Worm (Caenorhabditis elegans) whole organism, L2 larva: ENCODE results near the gene M04B2.2.

Source experiments
- F13H6.1 ChIP-seq: sonication (generic microtip); optimal IDR thresholded peaks from 2 replicates; lab custom pipeline; 2016; ENCODE audit warnings: missing genetic modification characterization, missing compliant biosample characterization
- Y55F3AM.14 ChIP-seq: fragments of 200-800 bp; sonication (Bioruptor generic); optimal IDR thresholded peaks from 2 replicates; lab custom pipeline; 2018; ENCODE audit warnings: mild to moderate bottlenecking, missing genetic modification characterization, missing compliant biosample characterization
- ZK546.5 ChIP-seq: sonication (generic microtip); optimal IDR thresholded peaks from 2 replicates; lab custom pipeline; 2017; ENCODE audit warnings: missing biosample characterization, missing genetic modification characterization
- alr-1 ChIP-seq: fragments of 150-350 bp; optimal IDR thresholded peaks from 2 replicates; lab custom pipeline; 2014; ENCODE audit warnings: missing biosample characterization, missing genetic modification characterization
- ama-1 ChIP-seq: fragments of 150-350 bp; optimal IDR thresholded peaks from 2 replicates; lab custom pipeline; 2018; ENCODE audit warnings: inconsistent platforms
- blmp-1 ChIP-seq: sonication (generic microtip); optimal IDR thresholded peaks from 2 replicates; lab custom pipeline; 2017; ENCODE audit warnings: missing genetic modification characterization, mild to moderate bottlenecking, missing compliant biosample characterization, antibody characterized with exemption, moderate library complexity; ENCODE audit not compliant: insufficient read depth
- ceh-16 ChIP-seq: fragments of 150-350 bp; optimal IDR thresholded peaks from 2 replicates; lab custom pipeline; 2014; ENCODE audit warnings: missing biosample characterization, missing genetic modification characterization
- ceh-82 ChIP-seq: fragments of 150-350 bp; optimal IDR thresholded peaks from 2 replicates; lab custom pipeline; 2014; ENCODE audit warnings: missing biosample characterization, missing genetic modification characterization
- crh-2 ChIP-seq: sonication (generic microtip); optimal IDR thresholded peaks from 2 replicates; lab custom pipeline; 2017; ENCODE audit warnings: missing biosample characterization, missing genetic modification characterization
- dmd-4 ChIP-seq: sonication (generic microtip); optimal IDR thresholded peaks from 2 replicates; lab custom pipeline; 2017; ENCODE audit warnings: missing biosample characterization, missing genetic modification characterization
- egl-27 ChIP-seq: sonication (generic microtip); optimal IDR thresholded peaks from 3 replicates; lab custom pipeline; 2017; ENCODE audit warnings: missing biosample characterization, missing genetic modification reagents, missing genetic modification characterization
- elt-3 ChIP-seq: sonication (generic microtip); optimal IDR thresholded peaks from 2 replicates; lab custom pipeline; 2017; ENCODE audit warnings: missing biosample characterization, missing genetic modification characterization
- lin-11 ChIP-seq: fragments of 150-350 bp; sonication (generic microtip); optimal IDR thresholded peaks from 2 replicates; lab custom pipeline; 2014; ENCODE audit warnings: missing biosample characterization, missing genetic modification characterization, inconsistent platforms, mixed read lengths
- lsy-2 ChIP-seq, 2 experiments: fragments of 150-350 bp in 1 of 2; sonication (generic microtip) in 1 of 2; optimal IDR thresholded peaks; 2 replicates each; lab custom pipeline; 2014 to 2017; ENCODE audit warnings: missing biosample characterization in 2 of 2, missing genetic modification characterization in 2 of 2
- mab-5 ChIP-seq: fragments of 150-350 bp; optimal IDR thresholded peaks from 2 replicates; lab custom pipeline; 2014; ENCODE audit warnings: missing biosample characterization, missing genetic modification characterization
- mbf-1 ChIP-seq: sonication (generic microtip); optimal IDR thresholded peaks from 2 replicates; lab custom pipeline; 2017; ENCODE audit warnings: missing biosample characterization, missing genetic modification characterization
- mdl-1 ChIP-seq, 2 experiments: fragments of 150-350 bp in 1 of 2; sonication (generic microtip) in 1 of 2; optimal IDR thresholded peaks; 2 replicates each; lab custom pipeline; 2017; ENCODE audit warnings: missing biosample characterization in 2 of 2, missing genetic modification characterization in 2 of 2
- nhr-10 ChIP-seq: sonication (generic microtip); optimal IDR thresholded peaks from 2 replicates; lab custom pipeline; 2017; ENCODE audit warnings: missing biosample characterization, missing genetic modification characterization
- nhr-11 ChIP-seq: fragments of 150-350 bp; optimal IDR thresholded peaks from 2 replicates; lab custom pipeline; 2014; ENCODE audit warnings: missing biosample characterization, missing genetic modification characterization
- nhr-12 ChIP-seq: fragments of 150-350 bp; optimal IDR thresholded peaks from 2 replicates; lab custom pipeline; 2014; ENCODE audit warnings: missing biosample characterization, missing genetic modification characterization
- nhr-129 ChIP-seq: fragments of 150-350 bp; optimal IDR thresholded peaks from 2 replicates; lab custom pipeline; 2014; ENCODE audit warnings: missing biosample characterization, missing genetic modification characterization
- nhr-21 ChIP-seq: fragments of 150-350 bp; optimal IDR thresholded peaks from 2 replicates; lab custom pipeline; 2014; ENCODE audit warnings: missing biosample characterization, missing genetic modification characterization
- nhr-23 ChIP-seq: fragments of 150-350 bp; optimal IDR thresholded peaks from 2 replicates; lab custom pipeline; 2014; ENCODE audit warnings: missing biosample characterization, missing genetic modification reagents, missing genetic modification characterization
- nhr-237 ChIP-seq: fragments of 150-350 bp; optimal IDR thresholded peaks from 2 replicates; lab custom pipeline; 2014; ENCODE audit warnings: missing biosample characterization, missing genetic modification characterization
- nhr-6 ChIP-seq: fragments of 150-350 bp; optimal IDR thresholded peaks from 2 replicates; lab custom pipeline; 2014; ENCODE audit warnings: missing biosample characterization, missing genetic modification characterization
- nhr-77 ChIP-seq: fragments of 150-350 bp; optimal IDR thresholded peaks from 2 replicates; lab custom pipeline; 2014; ENCODE audit warnings: missing biosample characterization, missing genetic modification characterization
- skn-1 ChIP-seq: sonication (generic microtip); optimal IDR thresholded peaks from 2 replicates; lab custom pipeline; 2017; ENCODE audit warnings: missing biosample characterization, missing genetic modification characterization
- unc-39 ChIP-seq: fragments of 150-350 bp; optimal IDR thresholded peaks from 2 replicates; lab custom pipeline; 2014; ENCODE audit warnings: missing biosample characterization, missing genetic modification characterization
- unc-55 ChIP-seq: fragments of 150-350 bp; sonication (generic microtip); optimal IDR thresholded peaks from 3 replicates; lab custom pipeline; 2014; ENCODE audit warnings: missing biosample characterization, missing genetic modification reagents, missing genetic modification characterization
- ztf-1 ChIP-seq: fragments of 200-800 bp; sonication (Bioruptor generic); conservative IDR thresholded peaks from 2 replicates; pipeline ENCODE4 v1.3.6; 2022; ENCODE audit warnings: missing genetic modification characterization, missing compliant biosample characterization
- ztf-11 ChIP-seq: sonication (generic microtip); optimal IDR thresholded peaks from 2 replicates; lab custom pipeline; 2017; ENCODE audit warnings: missing biosample characterization, missing genetic modification characterization
- ztf-4 ChIP-seq: fragments of 150-350 bp; optimal IDR thresholded peaks from 2 replicates; lab custom pipeline; 2014; ENCODE audit warnings: missing biosample characterization, missing genetic modification characterization

The M04B2.2 gene

ce11 chrIV:11571374-11571839 lies 43.6 kb downstream of the M04B2.2 start (continued):
- peak; percentile 63 for TF ChIP-seq nhr-129 (tag; lab: Kevin White, UChicago)
- TF ChIP-seq egl-27 (tag; lab: Kevin White, UChicago), result no peak
- no peak for TF ChIP-seq ztf-4 (tag; lab: Kevin White, UChicago)
- TF ChIP-seq unc-39 (tag; lab: Kevin White, UChicago), result no peak
- no peak for TF ChIP-seq ama-1 (lab: Kevin White, UChicago)
- TF ChIP-seq nhr-77 (tag; lab: Kevin White, UChicago), result no peak
- TF ChIP-seq elt-3 (tag; lab: Kevin White, UChicago), result no peak
- no peak for TF ChIP-seq lin-11 (tag; lab: Kevin White, UChicago)
- no peak for TF ChIP-seq crh-2
- TF ChIP-seq ztf-11 (tag; lab: Kevin White, UChicago), result no peak
- TF ChIP-seq Y55F3AM.14 (GFP tag; lab: Kevin White, UChicago), result peak; percentile 24
- TF ChIP-seq nhr-23, result no peak
- TF ChIP-seq ztf-1 (GFP tag; lab: Robert Waterston, UW), result no peak
- TF ChIP-seq nhr-237, result no peak
- TF ChIP-seq ZK546.5 (tag; lab: Kevin White, UChicago), result no peak
- TF ChIP-seq dmd-4 (tag; lab: Kevin White, UChicago), result no peak
- no peak for TF ChIP-seq mbf-1 (tag; lab: Kevin White, UChicago)
- peak; percentile 12 for TF ChIP-seq F13H6.1 (tag; lab: Kevin White, UChicago)
- peak; percentile 29 for TF ChIP-seq ceh-16 (tag; lab: Kevin White, UChicago)

DNA sequence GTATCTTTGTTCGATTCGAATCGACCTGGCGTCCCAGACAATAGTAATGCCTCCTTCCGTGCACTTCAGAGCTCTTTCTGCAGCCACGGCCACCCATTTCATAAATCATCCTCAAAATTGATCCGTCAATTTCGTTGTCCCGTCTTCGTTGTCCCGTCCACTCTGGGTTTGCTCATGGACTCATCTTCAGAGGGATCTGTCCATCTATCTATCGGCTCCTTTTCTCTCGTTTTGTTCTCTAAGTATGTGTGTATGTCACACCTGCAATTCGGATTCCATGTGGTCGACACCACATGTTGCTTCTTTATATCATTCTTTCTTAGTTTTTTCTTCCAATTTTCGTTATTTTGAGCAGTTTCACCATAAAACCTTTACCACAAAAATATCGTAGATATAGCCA lies 44.7 kb downstream of the M04B2.2 start:
- peak; percentile 61 for TF ChIP-seq mab-5 (tag; lab: Kevin White, UChicago)
- no peak for TF ChIP-seq nhr-10 (tag; lab: Kevin White, UChicago)
- peak in 1 of 2 experiments; percentile 21 for TF ChIP-seq lsy-2 (tag; optimal IDR thresholded peaks at IDR 0.05; lab: Kevin White, UChicago)
- TF ChIP-seq F13H6.1 (tag; lab: Kevin White, UChicago), result peak; percentile 35
- no peak for TF ChIP-seq ztf-11 (tag; lab: Kevin White, UChicago)

ce11 chrIV:11574331-11574730 lies 46.5 kb downstream of the M04B2.2 start:
- TF ChIP-seq nhr-6 (tag; lab: Kevin White, UChicago) (no peak), ceh-16 (tag; lab: Kevin White, UChicago) (no peak), nhr-12 (tag; lab: Kevin White, UChicago) (no peak), egl-27 (tag; lab: Kevin White, UChicago) (no peak)

ce11 chrIV:11578492-11578891 lies 50.6 kb downstream of the M04B2.2 start, which contains the start of gene rib-1:
Gene rib-1 (plus strand): TSS chrIV:11578792.
- no peak for TF ChIP-seq blmp-1 (tag; lab: Kevin White, UChicago)
- TF ChIP-seq crh-2, result no peak
- no peak for TF ChIP-seq alr-1
- no peak for TF ChIP-seq elt-3 (tag; lab: Kevin White, UChicago)
- TF ChIP-seq nhr-12 (tag; lab: Kevin White, UChicago), result no peak
- no peak for TF ChIP-seq nhr-237
- no peak for TF ChIP-seq mdl-1 (tag; optimal IDR thresholded peaks at IDR 0.05; lab: Kevin White, UChicago)
- no peak for TF ChIP-seq unc-39 (tag; lab: Kevin White, UChicago)
- no peak for TF ChIP-seq ceh-82 (tag; lab: Kevin White, UChicago)
- TF ChIP-seq nhr-11 (tag; lab: Kevin White, UChicago), result no peak
- TF ChIP-seq nhr-10 (tag; lab: Kevin White, UChicago), result no peak
- no peak for TF ChIP-seq nhr-21 (tag; lab: Kevin White, UChicago)
- TF ChIP-seq ztf-11 (tag; lab: Kevin White, UChicago), result no peak
- no peak for TF ChIP-seq nhr-129 (tag; lab: Kevin White, UChicago)
- TF ChIP-seq nhr-6 (tag; lab: Kevin White, UChicago), result no peak
- no peak for TF ChIP-seq unc-55 (GFP tag; lab: Kevin White, UChicago)
- TF ChIP-seq skn-1 (tag; lab: Kevin White, UChicago), result no peak
